Comparison of ENCODE assay signal across 2 worm cellular contexts in the genomic region with DNA sequence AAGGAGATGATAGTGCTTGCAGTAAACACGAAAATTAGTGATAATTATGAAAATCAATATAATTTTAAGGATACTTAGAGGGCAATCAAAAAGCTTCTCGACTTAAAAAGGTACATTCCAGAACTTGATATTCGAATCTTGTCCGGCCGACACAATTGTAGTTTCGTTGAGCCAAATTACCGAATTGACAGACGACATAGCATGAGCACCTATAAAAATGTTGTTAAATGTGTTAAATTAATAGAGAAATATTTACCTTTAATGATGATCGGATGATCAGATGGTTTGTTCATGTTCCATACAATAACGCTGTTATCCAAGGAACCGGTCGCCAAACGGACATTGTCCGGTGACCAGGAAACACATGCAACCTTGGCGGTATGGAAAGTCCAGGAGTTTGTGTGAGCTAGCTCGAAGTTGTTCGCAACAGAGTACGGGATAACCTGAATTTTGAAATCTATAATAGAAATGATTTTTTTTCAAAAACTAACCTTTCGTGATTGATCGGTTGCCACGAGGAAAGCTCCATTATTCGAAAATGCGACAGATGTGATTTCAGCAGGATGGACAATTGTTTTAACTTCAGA.
A peak's percentile ranks its signal among the peaks of the same experiment; 100 is the strongest.
TF ChIP-seq lines count a peak whose summit lies in the region.

No protein-coding gene starts in this region.

TF ChIP-seq in whole organism, L4 larva, 104 proteins besides CTCF, POLR2A, EP300 and RAD21:
- TF ChIP-seq T20F7.1 (GFP tag; optimal IDR thresholded peaks at IDR 0.05; lab: Kevin White, UChicago) (peak; percentile 26), ZK546.5 (tag; optimal IDR thresholded peaks at IDR 0.05; lab: Kevin White, UChicago) (no peak), Y5F2A.4 (GFP tag; optimal IDR thresholded peaks at IDR 0.05; lab: Kevin White, UChicago) (no peak), ceh-20 (GFP tag; IDR thresholded peaks at IDR 0.05; lab: Robert Waterston, UW) (no peak), daf-16 (GFP tag; optimal IDR thresholded peaks at IDR 0.05; lab: Kevin White, UChicago) (no peak), daf-16 (tag; optimal IDR thresholded peaks at IDR 0.05; lab: Kevin White, UChicago) (no peak), zag-1 (tag; optimal IDR thresholded peaks at IDR 0.05; lab: Kevin White, UChicago) (no peak), nhr-77 (tag; optimal IDR thresholded peaks at IDR 0.05; lab: Kevin White, UChicago) (no peak), tag-97 (GFP tag; IDR thresholded peaks at IDR 0.05; lab: Robert Waterston, UW) (no peak), dmd-6 (GFP tag; IDR thresholded peaks at IDR 0.05; lab: Robert Waterston, UW) (peak; percentile 33; the same call in 1 of the 2 replicates), egl-43 (GFP tag; IDR thresholded peaks at IDR 0.05; lab: Robert Waterston, UW) (no peak), ztf-7 (tag; optimal IDR thresholded peaks at IDR 0.05; lab: Kevin White, UChicago) (no peak), F10B5.3 (tag; optimal IDR thresholded peaks at IDR 0.05; lab: Kevin White, UChicago) (no peak), ceh-44 (GFP tag; IDR thresholded peaks at IDR 0.05; lab: Robert Waterston, UW) (no peak), mxl-3 (GFP tag; optimal IDR thresholded peaks at IDR 0.05; lab: Kevin White, UChicago) (no peak), sdz-12 (GFP tag; optimal IDR thresholded peaks at IDR 0.05; lab: Kevin White, UChicago) (no peak), zip-11 (GFP tag; IDR thresholded peaks at IDR 0.05; lab: Robert Waterston, UW) (no peak), D1046.2 (GFP tag; IDR thresholded peaks at IDR 0.05; lab: Robert Waterston, UW) (0 out of 2 replicates have a peak, but pooled peaks have one; percentile 47), Y75B8A.6 (GFP tag; IDR thresholded peaks at IDR 0.05; lab: Robert Waterston, UW) (peak; percentile 43; the same call in 1 of the 2 replicates), nhr-42 (GFP tag; IDR thresholded peaks at IDR 0.05; lab: Robert Waterston, UW) (no peak), lsy-2 (tag; optimal IDR thresholded peaks at IDR 0.05; lab: Kevin White, UChicago) (no peak), jun-1 (tag; optimal IDR thresholded peaks at IDR 0.05; lab: Kevin White, UChicago) (no peak), mep-1 (tag; optimal IDR thresholded peaks at IDR 0.05; lab: Kevin White, UChicago) (no peak), daf-8 (GFP tag; IDR thresholded peaks at IDR 0.05; lab: Robert Waterston, UW) (no peak), saeg-2 (GFP tag; IDR thresholded peaks at IDR 0.05; lab: Robert Waterston, UW) (no peak), Y48G9A.11 (GFP tag; IDR thresholded peaks at IDR 0.05; lab: Robert Waterston, UW) (no peak), ceh-62 (tag; optimal IDR thresholded peaks at IDR 0.05; lab: Kevin White, UChicago) (no peak), nhr-10 (tag; optimal IDR thresholded peaks at IDR 0.05; lab: Kevin White, UChicago) (no peak), spr-3 (GFP tag; optimal IDR thresholded peaks at IDR 0.05; lab: Kevin White, UChicago) (no peak)
TF ChIP-seq in whole organism, L4 larva: peak in this region for 4.

TF ChIP-seq in whole organism, young adult, 124 proteins besides CTCF, POLR2A, EP300 and RAD21:
- no peak for TF ChIP-seq T07F8.4 (tag; optimal IDR thresholded peaks at IDR 0.05; lab: Kevin White, UChicago)
- no peak for TF ChIP-seq athp-1 (tag; optimal IDR thresholded peaks at IDR 0.05; lab: Kevin White, UChicago)
- TF ChIP-seq Y56A3A.18 (GFP tag; IDR thresholded peaks at IDR 0.05; lab: Robert Waterston, UW) = peak; percentile 81
- no peak for TF ChIP-seq ceh-91 (GFP tag; IDR thresholded peaks at IDR 0.05; lab: Robert Waterston, UW)
- TF ChIP-seq lin-54 (GFP tag; optimal IDR thresholded peaks at IDR 0.05; lab: Kevin White, UChicago) = peak; percentile 22
- no peak for TF ChIP-seq hmg-1.2 (GFP tag; IDR thresholded peaks at IDR 0.05; lab: Robert Waterston, UW)
- TF ChIP-seq let-607 (tag; optimal IDR thresholded peaks at IDR 0.05; lab: Kevin White, UChicago) = peak in 1 of 2 experiments; percentile 2
- TF ChIP-seq gei-17 (GFP tag; optimal IDR thresholded peaks at IDR 0.05; lab: Kevin White, UChicago) = peak; percentile 62
- TF ChIP-seq Y53G8AR.9 (GFP tag; conservative IDR thresholded peaks at IDR 0.05; lab: Robert Waterston, UW) = peak; percentile 92; the same call in 1 of the 2 replicates
- TF ChIP-seq hlh-12 (tag; optimal IDR thresholded peaks at IDR 0.05; lab: Kevin White, UChicago) = no peak
- TF ChIP-seq madf-10 (tag; optimal IDR thresholded peaks at IDR 0.05; lab: Kevin White, UChicago) = peak; percentile 49
- no peak for TF ChIP-seq xnd-1 (tag; optimal IDR thresholded peaks at IDR 0.05; lab: Kevin White, UChicago)
- no peak for TF ChIP-seq rpc-1 (optimal IDR thresholded peaks at IDR 0.05; lab: Kevin White, UChicago)
- TF ChIP-seq rpc-1 (tag; optimal IDR thresholded peaks at IDR 0.05; lab: Kevin White, UChicago) = no peak
- TF ChIP-seq C06A6.2 (GFP tag; conservative IDR thresholded peaks at IDR 0.05; lab: Robert Waterston, UW) = 0 out of 2 replicates have a peak, but pooled peaks have one; percentile 21
- no peak for TF ChIP-seq F23B12.7 (tag; optimal IDR thresholded peaks at IDR 0.05; lab: Kevin White, UChicago; ENCODE audit: insufficient read depth)
- TF ChIP-seq repo-1 (tag; optimal IDR thresholded peaks at IDR 0.05; lab: Kevin White, UChicago) = peak; percentile 85
- TF ChIP-seq ekl-4 (GFP tag; IDR thresholded peaks at IDR 0.05; lab: Robert Waterston, UW) = 0 out of 2 replicates have a peak, but pooled peaks have one; percentile 25
- TF ChIP-seq B0336.3 (GFP tag; IDR thresholded peaks at IDR 0.05; lab: Robert Waterston, UW) = peak; percentile 78
- peak; percentile 36 for TF ChIP-seq chd-7 (tag; optimal IDR thresholded peaks at IDR 0.05; lab: Kevin White, UChicago)
- 0 out of 2 replicates have a peak, but pooled peaks have one; percentile 38 for TF ChIP-seq hsf-1 (GFP tag; IDR thresholded peaks at IDR 0.05; lab: Robert Waterston, UW)
- no peak for TF ChIP-seq hrde-1 (tag; optimal IDR thresholded peaks at IDR 0.05; lab: Kevin White, UChicago; ENCODE audit: borderline replicate concordance)
- no peak for TF ChIP-seq nhr-179 (tag; optimal IDR thresholded peaks at IDR 0.05; lab: Kevin White, UChicago)
- peak; percentile 61 for TF ChIP-seq nhr-90 (tag; optimal IDR thresholded peaks at IDR 0.05; lab: Kevin White, UChicago)
- TF ChIP-seq pbrm-1 (GFP tag; IDR thresholded peaks at IDR 0.05; lab: Robert Waterston, UW) = peak; percentile 44
- no peak for TF ChIP-seq snpc-4 (GFP tag; optimal IDR thresholded peaks at IDR 0.05; lab: Kevin White, UChicago)
- TF ChIP-seq snpc-4 (tag; optimal IDR thresholded peaks at IDR 0.05; lab: Kevin White, UChicago) = peak in 1 of 4 experiments; percentile 25
- peak; percentile 82 for TF ChIP-seq atf-7 (tag; optimal IDR thresholded peaks at IDR 0.05; lab: Kevin White, UChicago)
- peak; percentile 53 for TF ChIP-seq nhr-80 (tag; optimal IDR thresholded peaks at IDR 0.05; lab: Kevin White, UChicago)
- TF ChIP-seq tlf-1 (GFP tag; optimal IDR thresholded peaks at IDR 0.05; lab: Kevin White, UChicago) = peak; percentile 37
- TF ChIP-seq dpff-1 (tag; optimal IDR thresholded peaks at IDR 0.05; lab: Kevin White, UChicago) = no peak
- TF ChIP-seq ceh-100 (GFP tag; IDR thresholded peaks at IDR 0.05; lab: Robert Waterston, UW) = peak; percentile 25; the same call in 1 of the 2 replicates
- TF ChIP-seq ztf-28 (GFP tag; IDR thresholded peaks at IDR 0.05; lab: Robert Waterston, UW) = no peak
- peak; percentile 50; the same call in 1 of the 2 replicates for TF ChIP-seq nfyb-1 (GFP tag; IDR thresholded peaks at IDR 0.05; lab: Robert Waterston, UW)
- no peak for TF ChIP-seq aptf-2 (GFP tag; conservative IDR thresholded peaks at IDR 0.05; lab: Robert Waterston, UW)
